Fruit fly (Drosophila melanogaster) whole organism, embryonic: ENCODE data around the gene CG13455.

ENCODE experiments used
- Abd-B ChIP-seq: fragments of 200-800 bp; sonication (Bioruptor generic); optimal IDR thresholded peaks from 2 replicates; lab custom pipeline; 2018; ENCODE audit warnings: missing biosample characterization, mild to moderate bottlenecking, missing genetic modification characterization, moderate library complexity
- BEAF-32 ChIP-seq: fragments of 200-800 bp; sonication (Bioruptor generic); optimal IDR thresholded peaks from 3 replicates; lab custom pipeline; 2017; ENCODE audit warnings: missing biosample characterization, missing genetic modification characterization, mild to moderate bottlenecking, moderate library complexity, missing genetic modification reagents
- CG10147 ChIP-seq: fragments of 200-800 bp; sonication (Bioruptor generic); optimal IDR thresholded peaks from 2 replicates; lab custom pipeline; 2019; ENCODE audit warnings: missing biosample characterization, mild to moderate bottlenecking, missing genetic modification characterization, moderate library complexity
- CG11456 ChIP-seq: fragments of 200-800 bp; sonication (Bioruptor generic); IDR thresholded peaks from 3 replicates; pipeline ENCODE4 v1.3.6; 2022; ENCODE audit warnings: missing biosample characterization, missing genetic modification characterization
- CG12236 ChIP-seq: fragments of 200-800 bp; sonication (Bioruptor generic); optimal IDR thresholded peaks from 2 replicates; lab custom pipeline; 2016; ENCODE audit warnings: missing biosample characterization, missing genetic modification characterization
- CG12659 ChIP-seq: fragments of 200-800 bp; sonication (Bioruptor generic); optimal IDR thresholded peaks from 3 replicates; lab custom pipeline; 2017; ENCODE audit warnings: mild to moderate bottlenecking, missing biosample characterization, missing genetic modification reagents, missing genetic modification characterization
- CG13287 ChIP-seq: fragments of 200-800 bp; sonication (Bioruptor generic); IDR thresholded peaks from 2 replicates; pipeline ENCODE4 v1.3.6; 2022; ENCODE audit warnings: missing biosample characterization, missing genetic modification characterization; ENCODE audit not compliant: partially characterized antibody
- CG14710 ChIP-seq: fragments of 200-800 bp; sonication (Bioruptor generic); optimal IDR thresholded peaks from 3 replicates; lab custom pipeline; 2019; ENCODE audit warnings: missing biosample characterization, mild to moderate bottlenecking, missing genetic modification characterization, moderate library complexity
- CG15479 ChIP-seq: fragments of 200-800 bp; sonication (Bioruptor generic); optimal IDR thresholded peaks from 3 replicates; lab custom pipeline; 2019; ENCODE audit warnings: missing biosample characterization, mild to moderate bottlenecking, missing genetic modification characterization, moderate library complexity
- CG1647 ChIP-seq: fragments of 200-800 bp; sonication (Bioruptor generic); optimal IDR thresholded peaks from 3 replicates; lab custom pipeline; 2016; ENCODE audit warnings: missing biosample characterization, missing genetic modification characterization
- CG33557 ChIP-seq: fragments of 200-800 bp; sonication (Bioruptor generic); optimal IDR thresholded peaks from 2 replicates; lab custom pipeline; 2019; ENCODE audit warnings: missing biosample characterization, mild to moderate bottlenecking, missing genetic modification characterization, moderate library complexity
- CG4424 ChIP-seq: fragments of 200-800 bp; sonication (Bioruptor generic); optimal IDR thresholded peaks from 3 replicates; lab custom pipeline; 2016; ENCODE audit warnings: missing biosample characterization, missing genetic modification characterization
- CG4617 ChIP-seq: fragments of 200-800 bp; sonication (Bioruptor generic); optimal IDR thresholded peaks from 3 replicates; lab custom pipeline; 2016; ENCODE audit warnings: missing biosample characterization, missing genetic modification characterization, borderline replicate concordance
- CG9797 ChIP-seq: fragments of 200-800 bp; sonication (Bioruptor generic); optimal IDR thresholded peaks from 3 replicates; lab custom pipeline; 2018; ENCODE audit warnings: missing biosample characterization, mild to moderate bottlenecking, missing genetic modification characterization
- CkIIα-i1 ChIP-seq: fragments of 200-800 bp; sonication (Bioruptor generic); IDR thresholded peaks from 2 replicates; pipeline ENCODE4 v1.3.6; 2022; ENCODE audit warnings: missing biosample characterization, missing genetic modification characterization
- Dll ChIP-seq: fragments of 200-800 bp; sonication (Bioruptor generic); IDR thresholded peaks from 4 replicates; pipeline ENCODE4 v1.3.6; 2022; ENCODE audit warnings: missing biosample characterization, missing genetic modification characterization; ENCODE audit not compliant: partially characterized antibody
- Dp ChIP-seq: fragments of 200-800 bp; sonication (Bioruptor generic); optimal IDR thresholded peaks from 2 replicates; lab custom pipeline; 2018; ENCODE audit warnings: missing biosample characterization, mild to moderate bottlenecking, missing genetic modification characterization, moderate library complexity
- E2f2 ChIP-seq: fragments of 200-800 bp; sonication (Bioruptor generic); IDR thresholded peaks from 2 replicates; pipeline ENCODE4 v1.3.6; 2022; ENCODE audit warnings: missing biosample characterization, missing genetic modification characterization
- Ets65A ChIP-seq: fragments of 200-800 bp; sonication (Bioruptor generic); peaks from one replicate; lab custom pipeline; 2016; ENCODE audit warnings: missing biosample characterization, missing genetic modification characterization
- Fer1 ChIP-seq: fragments of 200-800 bp; sonication (Bioruptor generic); optimal IDR thresholded peaks from 2 replicates; lab custom pipeline; 2017; ENCODE audit warnings: missing biosample characterization, mild to moderate bottlenecking, missing genetic modification characterization
- H2.0 ChIP-seq: fragments of 200-800 bp; sonication (Bioruptor generic); IDR thresholded peaks from 2 replicates; pipeline ENCODE4 v1.3.6; 2022; ENCODE audit warnings: missing biosample characterization, missing genetic modification characterization
- MBD-R2 ChIP-seq: fragments of 200-800 bp; sonication (Bioruptor generic); IDR thresholded peaks from 2 replicates; pipeline ENCODE4 v1.3.6; 2022; ENCODE audit warnings: missing biosample characterization, missing genetic modification characterization
- MESR4 ChIP-seq: fragments of 200-800 bp; sonication (Bioruptor generic); optimal IDR thresholded peaks from 2 replicates; lab custom pipeline; 2018; ENCODE audit warnings: missing biosample characterization, mild to moderate bottlenecking, missing genetic modification characterization, moderate library complexity
- Myb ChIP-seq: fragments of 200-800 bp; sonication (Bioruptor generic); optimal IDR thresholded peaks from 2 replicates; lab custom pipeline; 2016; ENCODE audit warnings: missing biosample characterization, missing genetic modification characterization
- Scr ChIP-seq: fragments of 200-800 bp; sonication (Bioruptor generic); IDR thresholded peaks from 2 replicates; pipeline ENCODE4 v1.3.6; 2022; ENCODE audit warnings: missing biosample characterization, missing genetic modification characterization; ENCODE audit not compliant: partially characterized antibody
- abd-A ChIP-seq: fragments of 200-800 bp; sonication (Bioruptor generic); optimal IDR thresholded peaks from 3 replicates; lab custom pipeline; 2019; ENCODE audit warnings: missing biosample characterization, mild to moderate bottlenecking, missing genetic modification characterization, moderate library complexity
- ftz-f1 ChIP-seq: fragments of 200-800 bp; sonication (Bioruptor generic); optimal IDR thresholded peaks from 2 replicates; lab custom pipeline; 2016; ENCODE audit warnings: missing biosample characterization, missing genetic modification characterization
- gfzf ChIP-seq: fragments of 200-800 bp; sonication (Bioruptor generic); optimal IDR thresholded peaks from 2 replicates; lab custom pipeline; 2016; ENCODE audit warnings: missing biosample characterization, mild to moderate bottlenecking, missing genetic modification characterization, moderate library complexity
- grn ChIP-seq: fragments of 200-800 bp; sonication (Bioruptor generic); optimal IDR thresholded peaks from 3 replicates; lab custom pipeline; 2017; ENCODE audit warnings: missing biosample characterization, missing genetic modification characterization
- mirr ChIP-seq: fragments of 200-800 bp; sonication (Bioruptor generic); optimal IDR thresholded peaks from 3 replicates; lab custom pipeline; 2018; ENCODE audit warnings: missing biosample characterization, mild to moderate bottlenecking, missing genetic modification characterization
- pzg ChIP-seq: fragments of 200-800 bp; sonication (Bioruptor generic); optimal IDR thresholded peaks from 3 replicates; lab custom pipeline; 2018; ENCODE audit warnings: missing biosample characterization, mild to moderate bottlenecking, missing genetic modification characterization, moderate library complexity
- rib ChIP-seq: fragments of 200-800 bp; sonication (Bioruptor generic); IDR thresholded peaks from 2 replicates; pipeline ENCODE4 v1.3.6; 2022; ENCODE audit warnings: missing biosample characterization, missing genetic modification characterization
- slp2 ChIP-seq: fragments of 200-800 bp; sonication (Bioruptor generic); optimal IDR thresholded peaks from 2 replicates; lab custom pipeline; 2016; ENCODE audit warnings: missing biosample characterization, missing genetic modification characterization
- stwl ChIP-seq: fragments of 200-800 bp; sonication (Bioruptor generic); optimal IDR thresholded peaks from 3 replicates; lab custom pipeline; 2018; ENCODE audit warnings: missing biosample characterization, mild to moderate bottlenecking, missing genetic modification characterization, moderate library complexity
- sug ChIP-seq: fragments of 200-800 bp; optimal IDR thresholded peaks from 2 replicates; lab custom pipeline; 2019; ENCODE audit warnings: missing biosample characterization, mild to moderate bottlenecking, missing genetic modification characterization, moderate library complexity
- trem ChIP-seq: fragments of 200-800 bp; optimal IDR thresholded peaks from 3 replicates; lab custom pipeline; 2019; ENCODE audit warnings: missing biosample characterization, mild to moderate bottlenecking, missing genetic modification characterization, moderate library complexity
- yki ChIP-seq: fragments of >200 bp; optimal IDR thresholded peaks from 3 replicates; lab custom pipeline; 2018

The CG13455 gene

DNA sequence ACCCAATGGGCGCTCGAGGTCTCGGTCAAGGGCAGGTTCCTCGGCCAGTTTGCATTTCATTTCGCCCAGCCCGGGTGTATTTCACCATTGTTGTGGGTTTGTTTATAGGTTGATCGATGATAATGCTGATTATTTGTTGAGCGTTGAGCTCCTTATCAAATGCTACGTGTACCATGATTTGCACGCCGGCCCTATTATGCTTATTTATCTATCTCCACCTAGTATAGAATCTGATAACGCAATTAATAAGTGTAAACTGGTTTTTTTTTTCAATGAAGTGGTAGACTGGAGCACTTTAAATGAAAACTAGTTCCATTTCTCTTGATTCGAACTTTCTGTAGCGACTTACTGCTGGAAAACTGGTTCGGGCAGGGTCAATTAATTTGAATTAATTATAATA lies 5.9 kb downstream of the CG13455 start (continued):
- TF ChIP-seq rib (GFP tag; lab: Robert Waterston, UW) (0 out of 2 replicates have a peak, but pooled peaks have one; percentile 25), grn (peak; percentile 82), CG4424 (GFP tag; lab: Kevin White, UChicago) (no peak), CG1647 (GFP tag; lab: Kevin White, UChicago) (no peak), Ets65A (GFP tag; lab: Kevin White, UChicago) (no peak), CG15479 (GFP tag; lab: Kevin White, UChicago) (no peak), yki (lab: Kevin White, UChicago) (no peak), sug (tag; lab: Kevin White, UChicago) (peak; percentile 26), H2.0 (GFP tag; lab: Robert Waterston, UW) (no peak), CG11456 (GFP tag; lab: Robert Waterston, UW) (no peak), CkIIα-i1 (GFP tag; lab: Robert Waterston, UW) (no peak), CG10147 (GFP tag; lab: Kevin White, UChicago) (no peak), mirr (GFP tag; lab: Kevin White, UChicago) (peak; percentile 58), CG12236 (no peak), Fer1 (GFP tag; lab: Kevin White, UChicago) (no peak)

DNA sequence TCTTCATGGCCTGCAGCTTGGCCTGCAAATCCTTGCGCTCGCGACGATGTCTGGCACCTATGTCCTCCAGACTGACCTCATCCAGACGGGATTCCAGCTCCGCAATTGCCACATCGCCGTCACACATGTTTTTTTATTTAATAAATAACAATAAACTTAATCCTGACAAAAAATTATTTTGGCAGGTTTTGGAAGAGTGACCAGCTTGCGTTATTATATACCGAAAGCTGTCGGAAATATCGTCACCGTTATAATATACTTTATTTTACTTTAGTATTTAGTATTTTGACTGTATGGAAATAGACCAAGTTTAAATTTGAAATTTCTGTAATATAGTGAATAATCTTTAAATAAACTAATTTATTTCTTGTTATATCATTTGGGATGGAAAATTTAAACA lies 8.3 kb downstream of the CG13455 start, which contains the start of gene CG7857:
Gene CG7857, minus strand, starts transcription at position 208 of the 400 bp plus-strand sequence.
- TF ChIP-seq CG14710 (tag; lab: Kevin White, UChicago), result peak; percentile 64
- TF ChIP-seq pzg (GFP tag; lab: Kevin White, UChicago), result peak; percentile 38
- TF ChIP-seq stwl (tag; lab: Kevin White, UChicago), result peak; percentile 78
- peak; percentile 31 for TF ChIP-seq trem (tag; lab: Kevin White, UChicago)
- TF ChIP-seq CG4617 (GFP tag; lab: Kevin White, UChicago), result peak; percentile 14
- no peak for TF ChIP-seq CG33557 (GFP tag; lab: Kevin White, UChicago)
- peak; percentile 32 for TF ChIP-seq MESR4 (GFP tag; lab: Kevin White, UChicago)
- TF ChIP-seq CG9797 (GFP tag; lab: Kevin White, UChicago), result peak; percentile 58
- no peak for TF ChIP-seq abd-A (tag; lab: Kevin White, UChicago)
- TF ChIP-seq ftz-f1 (GFP tag; lab: Kevin White, UChicago), result no peak
- peak; percentile 81 for TF ChIP-seq E2f2
- no peak for TF ChIP-seq slp2
- peak; percentile 40; the same call in 1 of the 4 replicates for TF ChIP-seq Dll
- TF ChIP-seq Scr (GFP tag; lab: Robert Waterston, UW), result 0 out of 2 replicates have a peak, but pooled peaks have one; percentile 22
- TF ChIP-seq BEAF-32, result peak; percentile 56
- no peak for TF ChIP-seq Abd-B (GFP tag; lab: Kevin White, UChicago)
- TF ChIP-seq MBD-R2 (GFP tag; lab: Robert Waterston, UW), result peak; percentile 63
- TF ChIP-seq Dp (GFP tag; lab: Kevin White, UChicago), result peak; percentile 72
- TF ChIP-seq Myb (GFP tag; lab: Kevin White, UChicago), result peak; percentile 43
- TF ChIP-seq gfzf, result peak; percentile 62
- peak; percentile 5 for TF ChIP-seq CG12659 (GFP tag; lab: Kevin White, UChicago)
- TF ChIP-seq CG13287 (GFP tag; lab: Robert Waterston, UW), result peak; percentile 31; the same call in 1 of the 2 replicates
